Worm (Caenorhabditis elegans) whole organism, midembryonic: ENCODE measurements around the gene Y73B6BL.44.

ENCODE experiments used
- flt-1 ChIP-seq: fragments of 200-800 bp; sonication (Bioruptor generic); IDR thresholded peaks from 2 replicates; pipeline ENCODE4 v1.3.6; 2022; ENCODE audit warnings: missing genetic modification characterization, missing compliant biosample characterization
- ref-1 ChIP-seq: fragments of 200-800 bp; sonication (Bioruptor generic); conservative IDR thresholded peaks from 2 replicates; pipeline ENCODE4 v1.3.6; 2022; ENCODE audit warnings: missing genetic modification reagents, missing genetic modification characterization, missing compliant biosample characterization

- TF ChIP-seq ref-1 (GFP tag; lab: Robert Waterston, UW) (no peak), flt-1 (GFP tag; lab: Robert Waterston, UW) (no peak)
Observed at ce11 chrIV:6514700-6515099, 21.3 kb downstream of the Y73B6BL.44 start.
